Fruit fly (Drosophila melanogaster): Measurements from ENCODE around the gene Cdc23.

DNA sequence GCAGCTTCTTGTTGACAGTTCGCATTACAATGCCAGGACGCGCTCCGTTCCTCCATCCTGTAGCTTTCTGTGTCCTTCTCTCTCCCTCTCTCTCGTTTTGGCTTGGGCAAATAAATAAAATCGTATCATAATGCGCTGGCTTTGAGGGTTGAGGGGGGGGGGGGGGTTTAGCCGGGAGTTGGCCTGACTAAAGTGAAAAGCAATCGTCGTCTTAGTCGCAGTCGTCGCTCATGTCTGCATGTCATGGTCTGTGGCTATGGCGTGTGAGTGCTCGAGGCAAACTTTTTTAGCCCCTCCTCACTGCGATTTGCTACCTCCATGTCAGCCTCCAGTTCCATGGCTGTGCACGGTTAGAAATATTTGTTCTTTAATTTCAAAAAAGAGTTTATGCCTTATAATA, 24.4 kb upstream of the Cdc23 start:
- TF ChIP-seq CG5204 (GFP tag; optimal IDR thresholded peaks at IDR 0.05) (no peak), CG7101 (tag; optimal IDR thresholded peaks at IDR 0.05) (no peak), Clk (GFP tag; optimal IDR thresholded peaks at IDR 0.05) (no peak), bab1 (GFP tag; optimal IDR thresholded peaks at IDR 0.05) (no peak)

Measured in whole organism, adult.